Worm (Caenorhabditis elegans) whole organism, L4 larva: Measurements from ENCODE around the gene coel-1.

Source experiments
- F37D6.2 ChIP-seq: sonication (generic microtip); optimal IDR thresholded peaks from 2 replicates; lab custom pipeline; 2016; ENCODE audit warnings: mild to moderate bottlenecking, missing genetic modification characterization, missing compliant biosample characterization
- F49E8.2 ChIP-seq: sonication (generic microtip); optimal IDR thresholded peaks from 2 replicates; lab custom pipeline; 2016; ENCODE audit warnings: missing compliant biosample characterization, mild to moderate bottlenecking, missing genetic modification characterization, borderline replicate concordance
- aha-1 ChIP-seq: fragments of 150-350 bp; peaks from one replicate; lab custom pipeline; 2014; ENCODE audit warnings: missing biosample characterization, missing genetic modification characterization
- attf-4 ChIP-seq: sonication (generic microtip); optimal IDR thresholded peaks from 3 replicates; lab custom pipeline; 2017; ENCODE audit warnings: missing biosample characterization, missing genetic modification characterization
- ceh-28 ChIP-seq: fragments of 150-350 bp; optimal IDR thresholded peaks from 2 replicates; lab custom pipeline; 2014; ENCODE audit warnings: missing biosample characterization, missing genetic modification reagents, missing genetic modification characterization
- ceh-44 ChIP-seq: fragments of 200-800 bp; sonication (Bioruptor generic); IDR thresholded peaks from 2 replicates; pipeline ENCODE4 v1.3.6; 2022; ENCODE audit warnings: missing genetic modification reagents, missing genetic modification characterization, missing compliant biosample characterization
- daf-16 ChIP-seq, 3 experiments: sonication (generic microtip); optimal IDR thresholded peaks; 2 replicates each; lab custom pipeline; 2016 to 2017; ENCODE audit warnings: missing genetic modification characterization in 3 of 3, missing genetic modification reagents in 3 of 3, mild to moderate bottlenecking in 2 of 3, missing compliant biosample characterization in 2 of 3, missing biosample characterization in 1 of 3, moderate library complexity in 1 of 3
- dmd-6 ChIP-seq: fragments of 200-800 bp; sonication (Bioruptor generic); IDR thresholded peaks from 2 replicates; pipeline ENCODE4 v1.3.6; 2022; ENCODE audit warnings: missing genetic modification reagents, missing genetic modification characterization, missing compliant biosample characterization
- dpl-1 ChIP-seq: fragments of 150-350 bp; optimal IDR thresholded peaks from 2 replicates; lab custom pipeline; 2014; ENCODE audit warnings: missing biosample characterization, missing genetic modification reagents, missing genetic modification characterization
- dve-1 ChIP-seq: sonication (generic microtip); optimal IDR thresholded peaks from 2 replicates; lab custom pipeline; 2017; ENCODE audit warnings: antibody characterized with exemption, mild to moderate bottlenecking, missing genetic modification characterization, missing compliant biosample characterization; ENCODE audit not compliant: insufficient read depth
- hif-1 ChIP-seq, 2 experiments: sonication (generic microtip); optimal IDR thresholded peaks; 2 replicates each; lab custom pipeline; 2016 to 2017; ENCODE audit warnings: missing compliant biosample characterization in 2 of 2, missing genetic modification characterization in 2 of 2, missing genetic modification reagents in 2 of 2, missing genotype in 2 of 2, mild to moderate bottlenecking in 1 of 2
- hlh-11 ChIP-seq: fragments of 200-800 bp; sonication (Bioruptor generic); optimal IDR thresholded peaks from 2 replicates; lab custom pipeline; 2018; ENCODE audit warnings: mild to moderate bottlenecking, missing genetic modification characterization, missing compliant biosample characterization
- hlh-30 ChIP-seq: sonication (generic microtip); optimal IDR thresholded peaks from 2 replicates; lab custom pipeline; 2017; ENCODE audit warnings: antibody characterized with exemption, mild to moderate bottlenecking, missing genetic modification characterization, missing compliant biosample characterization; ENCODE audit not compliant: insufficient read depth
- hmg-1.1 ChIP-seq: fragments of 200-800 bp; sonication (Bioruptor generic); IDR thresholded peaks from 2 replicates; pipeline ENCODE4 v1.3.6; 2022; ENCODE audit warnings: missing genetic modification reagents, missing genetic modification characterization, missing compliant biosample characterization
- lsy-2 ChIP-seq, 2 experiments: fragments of 150-350 bp in 1 of 2; sonication (generic microtip) in 1 of 2; optimal IDR thresholded peaks; 2 replicates each; lab custom pipeline; 2014 to 2017; ENCODE audit warnings: missing biosample characterization in 2 of 2, missing genetic modification characterization in 2 of 2
- mdt-29 ChIP-seq: fragments of 200-800 bp; sonication (Bioruptor generic); IDR thresholded peaks from 2 replicates; pipeline ENCODE4 v1.3.6; 2022; ENCODE audit warnings: missing genetic modification reagents, missing genetic modification characterization, missing compliant biosample characterization
- mep-1 ChIP-seq: fragments of 150-350 bp; sonication (generic microtip); optimal IDR thresholded peaks from 3 replicates; lab custom pipeline; 2014; ENCODE audit warnings: missing biosample characterization, missing genetic modification characterization
- mes-2 ChIP-seq: sonication (generic microtip); optimal IDR thresholded peaks from 2 replicates; lab custom pipeline; 2016; ENCODE audit warnings: missing genotype, mild to moderate bottlenecking, missing genetic modification characterization, missing compliant biosample characterization; ENCODE audit not compliant: poor library complexity, severe bottlenecking
- mxl-3 ChIP-seq: fragments of 200-800 bp; sonication (Bioruptor generic); optimal IDR thresholded peaks from 2 replicates; lab custom pipeline; 2018; ENCODE audit warnings: mild to moderate bottlenecking, missing genetic modification characterization, missing compliant biosample characterization
- nhr-11 ChIP-seq: fragments of 150-350 bp; optimal IDR thresholded peaks from 2 replicates; lab custom pipeline; 2014; ENCODE audit warnings: missing biosample characterization, missing genetic modification characterization
- nhr-28 ChIP-seq: fragments of 150-350 bp; optimal IDR thresholded peaks from 2 replicates; lab custom pipeline; 2014; ENCODE audit warnings: missing biosample characterization, missing genetic modification characterization
- nhr-42 ChIP-seq: fragments of 200-800 bp; sonication (Bioruptor generic); IDR thresholded peaks from 2 replicates; pipeline ENCODE4 v1.3.6; 2022; ENCODE audit warnings: missing genetic modification characterization, missing compliant biosample characterization
- nhr-48 ChIP-seq: sonication (generic microtip); optimal IDR thresholded peaks from 2 replicates; lab custom pipeline; 2016; ENCODE audit warnings: mild to moderate bottlenecking, missing genetic modification characterization, missing compliant biosample characterization
- nhr-6 ChIP-seq: fragments of 150-350 bp; optimal IDR thresholded peaks from 2 replicates; lab custom pipeline; 2014; ENCODE audit warnings: missing biosample characterization, missing genetic modification characterization
- nhr-77 ChIP-seq: fragments of 150-350 bp; optimal IDR thresholded peaks from 2 replicates; lab custom pipeline; 2014; ENCODE audit warnings: missing biosample characterization, missing genetic modification characterization
- pqm-1 ChIP-seq: sonication (generic microtip); optimal IDR thresholded peaks from 2 replicates; lab custom pipeline; 2017; ENCODE audit warnings: missing biosample characterization, missing genetic modification characterization
- rbr-2 ChIP-seq: sonication (generic microtip); optimal IDR thresholded peaks from 2 replicates; lab custom pipeline; 2016; ENCODE audit warnings: missing genotype, missing genetic modification characterization, missing compliant biosample characterization
- tra-1 ChIP-seq: fragments of 200-800 bp; sonication (Bioruptor generic); IDR thresholded peaks from 2 replicates; pipeline ENCODE4 v1.3.6; 2022; ENCODE audit warnings: missing genetic modification reagents, missing genetic modification characterization, missing compliant biosample characterization
- unc-130 ChIP-seq: sonication (generic microtip); optimal IDR thresholded peaks from 2 replicates; lab custom pipeline; 2016; ENCODE audit warnings: missing genetic modification reagents, missing genetic modification characterization, missing compliant biosample characterization
- unc-62 ChIP-seq, 3 experiments: fragments of 150-350 bp in 1 of 3; sonication (generic microtip); optimal IDR thresholded peaks in 2 of 3; peaks in 1 of 3; 1 replicate in 1 of 3; 2 replicates in 2 of 3; lab custom pipeline; 2014 to 2017; ENCODE audit warnings: missing biosample characterization in 3 of 3, missing genetic modification characterization in 3 of 3, missing genetic modification reagents in 3 of 3, missing genotype in 1 of 3
- zfp-2 ChIP-seq: sonication (generic microtip); optimal IDR thresholded peaks from 2 replicates; lab custom pipeline; 2016; ENCODE audit warnings: mild to moderate bottlenecking, missing genetic modification characterization, missing compliant biosample characterization
- ztf-7 ChIP-seq: fragments of 150-350 bp; optimal IDR thresholded peaks from 2 replicates; lab custom pipeline; 2014; ENCODE audit warnings: missing biosample characterization, missing genetic modification characterization

The coel-1 gene

DNA sequence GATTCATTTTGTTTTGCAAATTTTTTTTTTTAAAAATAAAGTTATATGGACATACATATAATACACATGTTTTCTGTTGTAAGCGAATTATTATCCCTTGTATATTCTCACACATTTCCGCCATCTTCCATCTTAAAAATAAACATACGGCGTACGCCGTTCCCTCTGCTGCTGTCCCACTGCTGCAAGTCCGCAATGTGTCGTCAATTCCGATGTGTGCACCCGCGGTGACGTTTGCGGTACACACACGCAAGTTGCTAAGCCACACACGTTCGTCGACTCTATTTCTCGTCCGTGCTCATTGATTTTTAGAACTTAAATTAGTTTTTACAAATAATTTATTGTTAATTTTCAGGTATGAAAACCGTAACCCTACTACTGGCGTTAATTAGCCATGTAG is 5.2 kb upstream of the coel-1 start, which contains the start of gene C52B9.4:
Gene C52B9.4, plus strand, starts transcription at position 356 of the 400 bp plus-strand sequence.
- TF ChIP-seq hlh-30 (tag; lab: Kevin White, UChicago), result peak; percentile 41
- no peak for TF ChIP-seq tra-1 (GFP tag; lab: Robert Waterston, UW)
- TF ChIP-seq hmg-1.1 (GFP tag; lab: Robert Waterston, UW), result peak; percentile 76
- no peak for TF ChIP-seq zfp-2 (tag; lab: Kevin White, UChicago)
- TF ChIP-seq ztf-7, result peak; percentile 11
- TF ChIP-seq dpl-1 (GFP tag; lab: Kevin White, UChicago), result peak; percentile 15
- peak; percentile 45 for TF ChIP-seq rbr-2 (tag; lab: Kevin White, UChicago)
- TF ChIP-seq unc-62 (GFP tag; optimal IDR thresholded peaks at IDR 0.05 in 1 of 2; lab: Kevin White, UChicago), result no peak
- no peak for TF ChIP-seq unc-62 (tag; optimal IDR thresholded peaks at IDR 0.05; lab: Kevin White, UChicago)
- TF ChIP-seq mxl-3 (GFP tag; lab: Kevin White, UChicago), result peak; percentile 28
- TF ChIP-seq nhr-42 (GFP tag; lab: Robert Waterston, UW), result 0 out of 2 replicates have a peak, but pooled peaks have one; percentile 42
- TF ChIP-seq nhr-28, result peak; percentile 27
- no peak for TF ChIP-seq F37D6.2 (tag; lab: Kevin White, UChicago)
- no peak for TF ChIP-seq daf-16 (GFP tag; optimal IDR thresholded peaks at IDR 0.05; lab: Kevin White, UChicago)
- TF ChIP-seq daf-16 (tag; optimal IDR thresholded peaks at IDR 0.05; lab: Kevin White, UChicago), result peak; percentile 58
- TF ChIP-seq aha-1 (tag; lab: Kevin White, UChicago), result peak; percentile 68
- peak; percentile 34 for TF ChIP-seq nhr-6 (tag; lab: Kevin White, UChicago)
- no peak for TF ChIP-seq mdt-29 (GFP tag; lab: Robert Waterston, UW)
- TF ChIP-seq dve-1 (tag; lab: Kevin White, UChicago), result peak; percentile 45
- peak in 1 of 2 experiments; percentile 27 for TF ChIP-seq hif-1 (tag; optimal IDR thresholded peaks at IDR 0.05; lab: Kevin White, UChicago)
- TF ChIP-seq mep-1 (tag; lab: Kevin White, UChicago), result peak; percentile 32
- TF ChIP-seq mes-2 (tag; lab: Kevin White, UChicago), result peak; percentile 59
- TF ChIP-seq nhr-48 (tag; lab: Kevin White, UChicago), result peak; percentile 85
- TF ChIP-seq F49E8.2, result no peak
- peak; percentile 58 for TF ChIP-seq hlh-11 (tag; lab: Kevin White, UChicago)
- peak; percentile 60 for TF ChIP-seq dmd-6
- peak in 1 of 2 experiments; percentile 58 for TF ChIP-seq lsy-2 (tag; optimal IDR thresholded peaks at IDR 0.05; lab: Kevin White, UChicago)
- TF ChIP-seq pqm-1, result no peak

DNA sequence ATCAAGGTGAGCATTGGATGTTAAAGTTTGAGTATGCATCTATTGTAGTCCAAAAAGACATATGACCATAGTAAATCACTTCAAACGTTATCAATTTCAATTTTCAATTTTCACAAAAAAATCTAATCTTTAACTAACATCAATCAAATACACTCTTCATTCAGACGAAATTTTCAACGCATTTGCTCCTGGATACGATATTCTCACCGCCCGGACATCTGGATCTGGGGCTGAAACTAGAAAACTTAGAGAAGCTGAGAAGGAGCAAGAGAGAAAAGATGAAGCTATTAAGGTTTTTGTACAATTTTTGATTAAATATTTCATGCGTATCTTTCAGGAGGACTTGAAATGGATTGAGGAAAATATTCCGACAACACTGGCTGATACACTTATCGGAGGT is 1.6 kb upstream of the coel-1 start:
- no peak for TF ChIP-seq hif-1 (tag; optimal IDR thresholded peaks at IDR 0.05; lab: Kevin White, UChicago)
- no peak for TF ChIP-seq unc-130 (GFP tag; lab: Kevin White, UChicago)
- TF ChIP-seq unc-62 (GFP tag; optimal IDR thresholded peaks at IDR 0.05 in 1 of 2; lab: Kevin White, UChicago), result peak in 1 of 2 experiments; percentile 90
- TF ChIP-seq unc-62 (tag; optimal IDR thresholded peaks at IDR 0.05; lab: Kevin White, UChicago), result no peak
- TF ChIP-seq ceh-28 (tag; lab: Kevin White, UChicago), result no peak

DNA sequence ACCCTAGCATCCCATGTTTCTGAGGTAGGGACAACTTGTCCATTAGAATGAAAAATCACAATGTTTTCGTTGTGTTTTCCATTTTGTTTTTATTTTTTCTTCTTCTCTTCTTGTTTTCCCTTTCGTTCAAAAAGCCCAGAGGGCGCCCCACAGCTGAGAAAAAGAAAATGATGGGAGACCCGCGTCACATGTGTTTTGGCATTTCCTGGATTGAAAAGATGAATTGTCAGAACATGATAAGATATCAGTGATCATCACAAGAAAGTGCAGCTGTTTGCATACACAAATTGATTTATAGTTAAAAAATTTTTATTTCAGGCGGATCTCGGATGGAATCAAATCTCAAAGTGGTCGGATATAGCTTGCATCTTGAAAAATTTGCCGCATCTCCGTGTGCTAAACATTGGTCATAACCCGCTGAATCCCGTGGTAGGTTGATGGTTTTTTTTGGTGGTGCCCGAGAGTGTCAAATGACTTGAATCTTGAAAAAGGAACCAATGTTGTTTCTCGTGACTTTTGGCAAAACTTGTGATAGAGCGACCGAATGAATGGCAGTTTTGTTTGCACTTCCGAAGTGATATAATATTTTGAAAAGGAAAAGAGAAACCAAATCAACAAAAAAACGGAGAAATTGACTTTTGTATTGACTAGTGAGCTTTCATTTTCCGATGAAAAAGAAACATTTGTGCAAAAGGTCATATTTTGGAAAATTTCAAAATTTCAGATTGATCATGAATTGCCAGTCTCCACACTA is 892 bp downstream of the coel-1 start:
- TF ChIP-seq ceh-44 (GFP tag; lab: Robert Waterston, UW) (no peak), attf-4 (tag; lab: Kevin White, UChicago) (no peak), unc-62 (GFP tag; optimal IDR thresholded peaks at IDR 0.05 in 1 of 2; lab: Kevin White, UChicago) (peak in 1 of 2 experiments; percentile 59), unc-62 (tag; optimal IDR thresholded peaks at IDR 0.05; lab: Kevin White, UChicago) (no peak), nhr-77 (tag; lab: Kevin White, UChicago) (no peak), hlh-30 (tag; lab: Kevin White, UChicago) (peak; percentile 84), hlh-11 (tag; lab: Kevin White, UChicago) (peak; percentile 46), nhr-28 (peak; percentile 26), daf-16 (GFP tag; optimal IDR thresholded peaks at IDR 0.05; lab: Kevin White, UChicago) (peak in 1 of 2 experiments; percentile 71), daf-16 (tag; optimal IDR thresholded peaks at IDR 0.05; lab: Kevin White, UChicago) (no peak), nhr-11 (tag; lab: Kevin White, UChicago) (no peak)
